Fruit fly (Drosophila melanogaster) whole organism, embryonic: ENCODE measurements around the gene CG13114.

Source experiments
- Aef1 ChIP-seq: fragments of 200-800 bp; sonication (Bioruptor generic); IDR thresholded peaks from 3 replicates; pipeline ENCODE4 v1.3.6; 2022; ENCODE audit warnings: missing biosample characterization, missing genetic modification characterization
- CG12104 ChIP-seq: fragments of 200-800 bp; sonication (Bioruptor generic); optimal IDR thresholded peaks from 3 replicates; lab custom pipeline; 2016; ENCODE audit warnings: missing biosample characterization, missing genetic modification characterization
- CG1233 ChIP-seq: fragments of 200-800 bp; sonication (Bioruptor generic); optimal IDR thresholded peaks from 4 replicates; lab custom pipeline; 2018; ENCODE audit warnings: missing biosample characterization, mild to moderate bottlenecking, missing genetic modification characterization
- CG12942 ChIP-seq: fragments of 200-800 bp; sonication (Bioruptor generic); optimal IDR thresholded peaks from 3 replicates; lab custom pipeline; 2016; ENCODE audit warnings: missing biosample characterization, missing genetic modification characterization
- CG1603 ChIP-seq: fragments of 200-800 bp; sonication (Bioruptor generic); optimal IDR thresholded peaks from 2 replicates; lab custom pipeline; 2019; ENCODE audit warnings: missing biosample characterization, mild to moderate bottlenecking, missing genetic modification characterization, moderate library complexity
- CG18476 ChIP-seq: fragments of 200-800 bp; sonication (Bioruptor generic); optimal IDR thresholded peaks from 2 replicates; lab custom pipeline; 2016; ENCODE audit warnings: missing biosample characterization, mild to moderate bottlenecking, missing genetic modification characterization
- CG2116 ChIP-seq: fragments of 200-800 bp; sonication (Bioruptor generic); optimal IDR thresholded peaks from 3 replicates; lab custom pipeline; 2018; ENCODE audit warnings: missing biosample characterization, mild to moderate bottlenecking, missing genetic modification characterization
- CG31388 ChIP-seq: fragments of 200-800 bp; sonication (Bioruptor generic); optimal IDR thresholded peaks from 2 replicates; lab custom pipeline; 2016; ENCODE audit warnings: missing biosample characterization, missing genetic modification characterization
- CG32772 ChIP-seq: fragments of 200-800 bp; sonication (Bioruptor generic); IDR thresholded peaks from 2 replicates; pipeline ENCODE4 v1.3.6; 2022; ENCODE audit warnings: missing biosample characterization, missing genetic modification characterization
- CG33213 ChIP-seq: fragments of 200-800 bp; sonication (Bioruptor generic); optimal IDR thresholded peaks from 3 replicates; lab custom pipeline; 2016; ENCODE audit warnings: missing biosample characterization, missing genetic modification characterization
- CG3726 ChIP-seq: fragments of 200-800 bp; sonication (Bioruptor generic); IDR thresholded peaks from 3 replicates; pipeline ENCODE4, ENCODE4 v1.3.6; 2022; ENCODE audit warnings: missing biosample characterization, missing genetic modification characterization
- CG4328 ChIP-seq: fragments of 200-800 bp; sonication (Bioruptor generic); optimal IDR thresholded peaks from 3 replicates; lab custom pipeline; 2017; ENCODE audit warnings: missing biosample characterization, missing genetic modification reagents, missing genetic modification characterization
- CG4404 ChIP-seq: fragments of 200-800 bp; sonication (Bioruptor generic); IDR thresholded peaks from 2 replicates; pipeline ENCODE4 v1.3.6; 2022; ENCODE audit warnings: missing biosample characterization, missing genetic modification characterization
- CG9797 ChIP-seq: fragments of 200-800 bp; sonication (Bioruptor generic); optimal IDR thresholded peaks from 3 replicates; lab custom pipeline; 2018; ENCODE audit warnings: missing biosample characterization, mild to moderate bottlenecking, missing genetic modification characterization
- CG9817 ChIP-seq: fragments of 200-800 bp; sonication (Bioruptor generic); optimal IDR thresholded peaks from 2 replicates; lab custom pipeline; 2018; ENCODE audit warnings: missing biosample characterization, mild to moderate bottlenecking, missing genetic modification characterization, moderate library complexity
- CrebB ChIP-seq: fragments of 200-800 bp; sonication (Bioruptor generic); optimal IDR thresholded peaks from 3 replicates; lab custom pipeline; 2018; ENCODE audit warnings: missing biosample characterization, mild to moderate bottlenecking, missing genetic modification characterization
- Dek ChIP-seq: fragments of 200-800 bp; sonication (Bioruptor generic); optimal IDR thresholded peaks from 3 replicates; lab custom pipeline; 2019; ENCODE audit warnings: missing biosample characterization, mild to moderate bottlenecking, missing genetic modification characterization, moderate library complexity
- Doc2 ChIP-seq: fragments of 200-800 bp; sonication (Bioruptor generic); IDR thresholded peaks from 2 replicates; pipeline ENCODE4 v1.3.6; 2022; ENCODE audit warnings: missing biosample characterization, missing genetic modification characterization
- Dref ChIP-seq: fragments of 200-800 bp; sonication (Bioruptor generic); IDR thresholded peaks from 2 replicates; pipeline ENCODE4 v1.3.6; 2022; ENCODE audit warnings: missing biosample characterization, missing genetic modification characterization
- ERR ChIP-seq: fragments of 200-800 bp; sonication (Bioruptor generic); optimal IDR thresholded peaks from 2 replicates; lab custom pipeline; 2016; ENCODE audit warnings: missing biosample characterization, missing genetic modification characterization
- Fer3 ChIP-seq: fragments of 200-800 bp; sonication (Bioruptor generic); optimal IDR thresholded peaks from 2 replicates; lab custom pipeline; 2018; ENCODE audit warnings: missing biosample characterization, mild to moderate bottlenecking, missing genetic modification characterization, moderate library complexity
- Gug ChIP-seq: fragments of 200-800 bp; sonication (Bioruptor generic); IDR thresholded peaks from 4 replicates; pipeline ENCODE4 v1.3.6; 2022; ENCODE audit warnings: missing biosample characterization, missing genetic modification characterization
- HHEX ChIP-seq: fragments of 200-800 bp; sonication (Bioruptor generic); optimal IDR thresholded peaks from 3 replicates; lab custom pipeline; 2017; ENCODE audit warnings: missing biosample characterization, mild to moderate bottlenecking, missing genetic modification characterization, missing genetic modification reagents
- Hand ChIP-seq: fragments of 200-800 bp; sonication (Bioruptor generic); optimal IDR thresholded peaks from 2 replicates; lab custom pipeline; 2017; ENCODE audit warnings: mild to moderate bottlenecking, missing biosample characterization, missing genetic modification reagents, missing genetic modification characterization
- Hr51 ChIP-seq, 2 experiments: fragments of 200-800 bp; sonication (Bioruptor generic); optimal IDR thresholded peaks; 2 replicates in 1 of 2; 3 replicates in 1 of 2; lab custom pipeline; 2016 to 2018; ENCODE audit warnings: missing biosample characterization in 2 of 2, missing genetic modification characterization in 2 of 2, mild to moderate bottlenecking in 1 of 2, moderate library complexity in 1 of 2
- Jarid2 ChIP-seq: fragments of 200-800 bp; sonication (Bioruptor generic); optimal IDR thresholded peaks from 3 replicates; lab custom pipeline; 2017; ENCODE audit warnings: mild to moderate bottlenecking, missing biosample characterization, missing genetic modification reagents, missing genetic modification characterization
- Lhr ChIP-seq: fragments of 200-800 bp; sonication (Bioruptor generic); optimal IDR thresholded peaks from 3 replicates; lab custom pipeline; 2017; ENCODE audit warnings: mild to moderate bottlenecking, missing biosample characterization, missing genetic modification reagents, missing genetic modification characterization
- NfI ChIP-seq: fragments of 200-800 bp; sonication (Bioruptor generic); optimal IDR thresholded peaks from 3 replicates; lab custom pipeline; 2018; ENCODE audit warnings: missing biosample characterization, mild to moderate bottlenecking, missing genetic modification characterization, moderate library complexity
- Optix ChIP-seq: fragments of 200-800 bp; sonication (Bioruptor generic); IDR thresholded peaks from 3 replicates; pipeline ENCODE4 v1.3.6; 2022; ENCODE audit warnings: missing biosample characterization, missing genetic modification characterization
- Spps ChIP-seq: fragments of 200-800 bp; sonication (Bioruptor generic); optimal IDR thresholded peaks from 2 replicates; lab custom pipeline; 2018; ENCODE audit warnings: missing biosample characterization, mild to moderate bottlenecking, missing genetic modification characterization
- YL-1 ChIP-seq: fragments of 200-800 bp; sonication (Bioruptor generic); optimal IDR thresholded peaks from 3 replicates; lab custom pipeline; 2017; ENCODE audit warnings: missing biosample characterization, mild to moderate bottlenecking, missing genetic modification characterization
- ac ChIP-seq: fragments of 200-800 bp; sonication (Bioruptor generic); optimal IDR thresholded peaks from 3 replicates; lab custom pipeline; 2017; ENCODE audit warnings: missing biosample characterization, mild to moderate bottlenecking, missing genetic modification characterization
- bowl ChIP-seq: fragments of 200-800 bp; sonication (Bioruptor generic); IDR thresholded peaks from 2 replicates; pipeline ENCODE4 v1.3.6; 2022; ENCODE audit warnings: missing biosample characterization, missing genetic modification characterization
- btn ChIP-seq: fragments of 200-800 bp; sonication (Bioruptor generic); optimal IDR thresholded peaks from 2 replicates; lab custom pipeline; 2016; ENCODE audit warnings: missing biosample characterization, missing genetic modification characterization
- cas ChIP-seq: fragments of 200-800 bp; sonication (Bioruptor generic); IDR thresholded peaks from 2 replicates; pipeline ENCODE4 v1.3.6; 2022; ENCODE audit warnings: missing biosample characterization, missing genetic modification characterization
- dan ChIP-seq: fragments of 200-800 bp; sonication (Bioruptor generic); IDR thresholded peaks from 2 replicates; pipeline ENCODE4 v1.3.6; 2022; ENCODE audit warnings: missing biosample characterization, missing genetic modification characterization
- dysf ChIP-seq: fragments of 200-800 bp; sonication (Bioruptor generic); IDR thresholded peaks from 3 replicates; pipeline ENCODE4 v1.3.6; 2022; ENCODE audit warnings: missing biosample characterization, missing genetic modification characterization
- kah ChIP-seq: fragments of 200-800 bp; sonication (Bioruptor generic); optimal IDR thresholded peaks from 2 replicates; lab custom pipeline; 2018; ENCODE audit warnings: missing biosample characterization, mild to moderate bottlenecking, missing genetic modification characterization
- lola ChIP-seq, 3 experiments: fragments of >200 bp in 2 of 3; fragments of 200-800 bp in 1 of 3; sonication (Bioruptor generic) in 1 of 3; optimal IDR thresholded peaks; 2 replicates each; lab custom pipeline; 2017 to 2019; ENCODE audit warnings: missing biosample characterization in 3 of 3, missing genetic modification characterization in 3 of 3, mild to moderate bottlenecking in 1 of 3, moderate library complexity in 1 of 3
- luna ChIP-seq: fragments of 200-800 bp; sonication (Bioruptor generic); optimal IDR thresholded peaks from 2 replicates; lab custom pipeline; 2016; ENCODE audit warnings: missing biosample characterization, missing genetic modification characterization
- nom ChIP-seq: fragments of 200-800 bp; sonication (Bioruptor generic); optimal IDR thresholded peaks from 2 replicates; lab custom pipeline; 2017; ENCODE audit warnings: missing biosample characterization, missing genetic modification characterization, mild to moderate bottlenecking, moderate library complexity, missing genetic modification reagents
- odd ChIP-seq: fragments of 200-800 bp; sonication (Bioruptor generic); optimal IDR thresholded peaks from 2 replicates; lab custom pipeline; 2017; ENCODE audit warnings: missing biosample characterization, mild to moderate bottlenecking, missing genetic modification characterization
- onecut ChIP-seq: fragments of 200-800 bp; sonication (Bioruptor generic); IDR thresholded peaks from 2 replicates; pipeline ENCODE4 v1.3.6; 2022; ENCODE audit warnings: missing biosample characterization, missing genetic modification characterization
- peb ChIP-seq: fragments of 200-800 bp; sonication (Bioruptor generic); IDR thresholded peaks from 2 replicates; pipeline ENCODE4 v1.3.6; 2022; ENCODE audit warnings: missing biosample characterization, missing genetic modification characterization
- psq ChIP-seq: fragments of 200-800 bp; sonication (Bioruptor generic); optimal IDR thresholded peaks from 2 replicates; lab custom pipeline; 2017; ENCODE audit warnings: missing biosample characterization, missing genetic modification characterization
- trem ChIP-seq: fragments of 200-800 bp; optimal IDR thresholded peaks from 3 replicates; lab custom pipeline; 2019; ENCODE audit warnings: missing biosample characterization, mild to moderate bottlenecking, missing genetic modification characterization, moderate library complexity
- ttk ChIP-seq: fragments of 200-800 bp; sonication (Bioruptor generic); IDR thresholded peaks from 2 replicates; pipeline ENCODE4 v2.1.2; 2022; ENCODE audit warnings: missing biosample characterization, missing genetic modification characterization
- wor ChIP-seq: fragments of 200-800 bp; sonication (Bioruptor generic); IDR thresholded peaks from 2 replicates; pipeline ENCODE4 v1.3.6; 2022; ENCODE audit warnings: missing biosample characterization, missing genetic modification characterization

The CG13114 gene

DNA sequence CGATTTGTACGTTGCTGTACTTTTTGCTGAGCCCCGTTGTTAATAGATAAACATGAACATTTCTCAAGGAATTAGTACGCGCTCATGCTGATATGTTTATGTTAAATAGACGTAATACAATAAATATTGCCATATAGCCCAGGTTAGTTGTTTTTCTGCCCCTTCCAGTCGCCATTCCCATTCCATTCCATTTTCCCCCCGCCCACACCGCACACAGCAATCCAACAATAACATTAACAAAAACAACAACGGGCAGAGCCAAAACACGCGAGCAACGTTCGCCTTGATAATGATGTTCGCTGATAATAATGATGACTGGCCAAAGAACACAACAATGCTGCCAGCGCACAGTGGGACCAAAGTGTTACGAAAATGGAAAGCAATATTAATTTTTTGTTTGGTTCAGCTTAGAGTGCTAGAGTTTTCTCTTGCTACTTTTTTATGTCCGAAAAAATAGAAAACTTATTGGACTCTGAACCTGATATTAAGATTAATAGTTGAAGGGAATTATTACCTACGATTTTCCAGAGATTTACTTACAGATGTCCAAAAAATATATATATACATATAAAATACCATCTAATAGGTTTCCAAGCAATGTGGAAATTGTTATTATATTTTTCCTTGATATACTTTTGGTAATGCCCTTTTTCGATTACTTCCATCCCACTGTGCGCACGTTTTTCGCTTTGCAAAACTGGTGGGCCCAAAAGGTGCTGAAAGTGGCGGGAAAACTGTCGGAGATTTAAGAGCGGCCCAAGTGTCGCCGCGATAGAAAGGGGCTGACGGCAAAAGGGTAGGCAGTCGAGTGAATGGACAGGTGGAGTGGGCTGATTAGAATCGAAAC is 24.2 kb downstream of the CG13114 start (continued):
- TF ChIP-seq btn (GFP tag; lab: Kevin White, UChicago) (peak; percentile 58), CG1603 (tag; lab: Kevin White, UChicago) (peak; percentile 34), Hand (GFP tag; lab: Kevin White, UChicago) (peak; percentile 96), CG32772 (peak; percentile 82), CG12104 (GFP tag; lab: Kevin White, UChicago) (peak; percentile 97), CG18476 (peak; percentile 97), trem (tag; lab: Kevin White, UChicago) (peak; percentile 91), CG9817 (peak; percentile 93), YL-1 (GFP tag; lab: Kevin White, UChicago) (peak; percentile 83), Jarid2 (peak; percentile 87), CG4328 (GFP tag; lab: Kevin White, UChicago) (peak; percentile 95), odd (GFP tag; lab: Kevin White, UChicago) (peak; percentile 98), luna (GFP tag; lab: Kevin White, UChicago) (peak; percentile 58), CG2116 (GFP tag; lab: Kevin White, UChicago) (peak; percentile 81), Doc2 (GFP tag; lab: Robert Waterston, UW) (peak; percentile 52; the same call in 1 of the 2 replicates), Gug (GFP tag; lab: Robert Waterston, UW) (peak; percentile 77; the same call in 3 of the 4 replicates), Fer3 (tag; lab: Kevin White, UChicago) (peak; percentile 96), Lhr (GFP tag; lab: Kevin White, UChicago) (peak; percentile 67), Hr51 (GFP tag; optimal IDR thresholded peaks at IDR 0.05; lab: Kevin White, UChicago) (peak; percentile 91 to 98), Dek (tag; lab: Kevin White, UChicago) (peak; percentile 94), kah (GFP tag; lab: Kevin White, UChicago) (peak; percentile 90), dysf (GFP tag; lab: Robert Waterston, UW) (peak; percentile 96), ERR (GFP tag; lab: Kevin White, UChicago) (no peak), CrebB (peak; percentile 83), lola (GFP tag; optimal IDR thresholded peaks at IDR 0.05; lab: Kevin White, UChicago) (peak in 1 of 3 experiments; percentile 95), CG1233 (GFP tag; lab: Kevin White, UChicago) (peak; percentile 97), CG31388 (peak; percentile 86), ttk (peak; percentile 72), Dref (no peak), psq (GFP tag; lab: Kevin White, UChicago) (peak; percentile 89), dan (GFP tag; lab: Robert Waterston, UW) (peak; percentile 16; the same call in 1 of the 2 replicates), CG33213 (GFP tag; lab: Kevin White, UChicago) (peak; percentile 70), wor (peak; percentile 83), peb (peak; percentile 78), CG12942 (GFP tag; lab: Kevin White, UChicago) (peak; percentile 91), bowl (peak; percentile 56; the same call in 1 of the 2 replicates), cas (GFP tag; lab: Robert Waterston, UW) (peak; percentile 88), ac (GFP tag; lab: Kevin White, UChicago) (peak; percentile 87), HHEX (peak; percentile 97), CG3726 (GFP tag; lab: Robert Waterston, UW) (peak; percentile 87), Optix (GFP tag; lab: Robert Waterston, UW) (no peak), Aef1 (GFP tag; lab: Robert Waterston, UW) (peak; percentile 82), Spps (tag; lab: Kevin White, UChicago) (peak; percentile 92), nom (GFP tag; lab: Kevin White, UChicago) (peak; percentile 94), CG4404 (GFP tag; lab: Robert Waterston, UW) (peak; percentile 87), CG9797 (GFP tag; lab: Kevin White, UChicago) (no peak), NfI (peak; percentile 96), onecut (GFP tag; lab: Robert Waterston, UW) (peak; percentile 87)
